Fruit fly (Drosophila melanogaster) whole organism, embryonic: ENCODE data around the gene TwdlC.

Source experiments
- Aef1 ChIP-seq: fragments of 200-800 bp; sonication (Bioruptor generic); IDR thresholded peaks from 3 replicates; pipeline ENCODE4 v1.3.6; 2022; ENCODE audit warnings: missing biosample characterization, missing genetic modification characterization
- BEAF-32 ChIP-seq: fragments of 200-800 bp; sonication (Bioruptor generic); optimal IDR thresholded peaks from 3 replicates; lab custom pipeline; 2017; ENCODE audit warnings: missing biosample characterization, missing genetic modification characterization, mild to moderate bottlenecking, moderate library complexity, missing genetic modification reagents
- CG11456 ChIP-seq: fragments of 200-800 bp; sonication (Bioruptor generic); IDR thresholded peaks from 3 replicates; pipeline ENCODE4 v1.3.6; 2022; ENCODE audit warnings: missing biosample characterization, missing genetic modification characterization
- CG11504 ChIP-seq: fragments of 200-800 bp; sonication (Bioruptor generic); optimal IDR thresholded peaks from 3 replicates; lab custom pipeline; 2019; ENCODE audit warnings: missing biosample characterization, mild to moderate bottlenecking, missing genetic modification characterization, moderate library complexity
- CG12104 ChIP-seq: fragments of 200-800 bp; sonication (Bioruptor generic); optimal IDR thresholded peaks from 3 replicates; lab custom pipeline; 2016; ENCODE audit warnings: missing biosample characterization, missing genetic modification characterization
- CG12219 ChIP-seq: fragments of 200-800 bp; sonication (Bioruptor generic); optimal IDR thresholded peaks from 3 replicates; lab custom pipeline; 2018; ENCODE audit warnings: missing biosample characterization, mild to moderate bottlenecking, missing genetic modification characterization
- CG14441 ChIP-seq: fragments of 200-800 bp; sonication (Bioruptor generic); IDR thresholded peaks from 2 replicates; pipeline ENCODE4 v1.3.6; 2022; ENCODE audit warnings: missing biosample characterization, missing genetic modification characterization
- CG15514 ChIP-seq: fragments of 200-800 bp; sonication (Bioruptor generic); optimal IDR thresholded peaks from 3 replicates; lab custom pipeline; 2017; ENCODE audit warnings: missing biosample characterization, missing genetic modification characterization, mild to moderate bottlenecking, moderate library complexity, missing genetic modification reagents
- CG1647 ChIP-seq: fragments of 200-800 bp; sonication (Bioruptor generic); optimal IDR thresholded peaks from 3 replicates; lab custom pipeline; 2016; ENCODE audit warnings: missing biosample characterization, missing genetic modification characterization
- CG17361 ChIP-seq: fragments of 200-800 bp; sonication (Bioruptor generic); IDR thresholded peaks from 3 replicates; pipeline ENCODE4 v1.3.6; 2022; ENCODE audit warnings: missing biosample characterization, missing genetic modification characterization
- CG17612 ChIP-seq: fragments of 200-800 bp; sonication (Bioruptor generic); IDR thresholded peaks from 2 replicates; pipeline ENCODE4 v1.3.6; 2022; ENCODE audit warnings: missing biosample characterization, missing genetic modification characterization
- CG3065 ChIP-seq: fragments of 200-800 bp; sonication (Bioruptor generic); optimal IDR thresholded peaks from 2 replicates; lab custom pipeline; 2016; ENCODE audit warnings: missing biosample characterization, missing genetic modification characterization
- CG33557 ChIP-seq: fragments of 200-800 bp; sonication (Bioruptor generic); optimal IDR thresholded peaks from 2 replicates; lab custom pipeline; 2019; ENCODE audit warnings: missing biosample characterization, mild to moderate bottlenecking, missing genetic modification characterization, moderate library complexity
- CG34224 ChIP-seq: fragments of 200-800 bp; sonication (Bioruptor generic); IDR thresholded peaks from 3 replicates; pipeline ENCODE4 v1.3.6; 2022; ENCODE audit warnings: missing biosample characterization, missing genetic modification characterization; ENCODE audit not compliant: partially characterized antibody
- CG4820 ChIP-seq: fragments of 200-800 bp; sonication (Bioruptor generic); optimal IDR thresholded peaks from 3 replicates; lab custom pipeline; 2016; ENCODE audit warnings: missing biosample characterization, missing genetic modification characterization
- CG8359 ChIP-seq: fragments of 200-800 bp; sonication (Bioruptor generic); optimal IDR thresholded peaks from 2 replicates; lab custom pipeline; 2017; ENCODE audit warnings: missing biosample characterization, mild to moderate bottlenecking, missing genetic modification characterization, borderline replicate concordance
- CG8765 ChIP-seq: fragments of 200-800 bp; sonication (Bioruptor generic); IDR thresholded peaks from 2 replicates; pipeline ENCODE4 v1.3.6; 2022; ENCODE audit warnings: missing biosample characterization, missing genetic modification characterization
- CG9727 ChIP-seq: fragments of 200-800 bp; sonication (Bioruptor generic); optimal IDR thresholded peaks from 3 replicates; lab custom pipeline; 2017; ENCODE audit warnings: missing biosample characterization, mild to moderate bottlenecking, missing genetic modification characterization
- D19A ChIP-seq: fragments of 200-800 bp; optimal IDR thresholded peaks from 3 replicates; lab custom pipeline; 2019; ENCODE audit warnings: missing biosample characterization, mild to moderate bottlenecking, missing genetic modification characterization, moderate library complexity
- Dek ChIP-seq: fragments of 200-800 bp; sonication (Bioruptor generic); optimal IDR thresholded peaks from 3 replicates; lab custom pipeline; 2019; ENCODE audit warnings: missing biosample characterization, mild to moderate bottlenecking, missing genetic modification characterization, moderate library complexity
- Dip2 ChIP-seq: fragments of 200-800 bp; sonication (Bioruptor generic); IDR thresholded peaks from 2 replicates; pipeline ENCODE4 v1.3.6; 2022; ENCODE audit warnings: missing biosample characterization, missing genetic modification characterization
- Fer1 ChIP-seq: fragments of 200-800 bp; sonication (Bioruptor generic); optimal IDR thresholded peaks from 2 replicates; lab custom pipeline; 2017; ENCODE audit warnings: missing biosample characterization, mild to moderate bottlenecking, missing genetic modification characterization
- HLH3B ChIP-seq: fragments of 200-800 bp; sonication (Bioruptor generic); IDR thresholded peaks from 2 replicates; pipeline ENCODE4 v1.3.6; 2022; ENCODE audit warnings: missing biosample characterization, missing genetic modification characterization
- HmgD ChIP-seq: fragments of 200-800 bp; sonication (Bioruptor generic); optimal IDR thresholded peaks from 3 replicates; lab custom pipeline; 2016; ENCODE audit warnings: missing biosample characterization, missing genetic modification characterization
- Hr51 ChIP-seq, 2 experiments: fragments of 200-800 bp; sonication (Bioruptor generic); optimal IDR thresholded peaks; 2 replicates in 1 of 2; 3 replicates in 1 of 2; lab custom pipeline; 2016 to 2018; ENCODE audit warnings: missing biosample characterization in 2 of 2, missing genetic modification characterization in 2 of 2, mild to moderate bottlenecking in 1 of 2, moderate library complexity in 1 of 2
- Med ChIP-seq: fragments of 200-800 bp; sonication (Bioruptor generic); peaks from one replicate; lab custom pipeline; 2016; ENCODE audit warnings: missing biosample characterization, missing genetic modification characterization, mild to moderate bottlenecking, inconsistent platforms, moderate library complexity
- NFAT ChIP-seq: fragments of 200-800 bp; sonication (Bioruptor generic); IDR thresholded peaks from 2 replicates; pipeline ENCODE4 v1.3.6; 2022; ENCODE audit warnings: missing biosample characterization, missing genetic modification characterization
- Nf-YA ChIP-seq: fragments of 200-800 bp; sonication (Bioruptor generic); IDR thresholded peaks from 2 replicates; pipeline ENCODE4 v1.3.6; 2022; ENCODE audit warnings: missing biosample characterization, missing genetic modification characterization
- Nf-YC ChIP-seq: fragments of 200-800 bp; optimal IDR thresholded peaks from 3 replicates; lab custom pipeline; 2019; ENCODE audit warnings: missing biosample characterization, mild to moderate bottlenecking, missing genetic modification characterization, moderate library complexity
- Sox100B ChIP-seq: fragments of 200-800 bp; sonication (Bioruptor generic); optimal IDR thresholded peaks from 3 replicates; lab custom pipeline; 2018; ENCODE audit warnings: missing biosample characterization, mild to moderate bottlenecking, missing genetic modification characterization
- Sox102F ChIP-seq: fragments of 200-800 bp; sonication (Bioruptor generic); optimal IDR thresholded peaks from 2 replicates; lab custom pipeline; 2018; ENCODE audit warnings: missing biosample characterization, mild to moderate bottlenecking, missing genetic modification characterization, moderate library complexity
- Tbp ChIP-seq: fragments of >200 bp; optimal IDR thresholded peaks from 2 replicates; lab custom pipeline; 2018; ENCODE audit warnings: missing biosample characterization, missing genetic modification characterization
- YL-1 ChIP-seq: fragments of 200-800 bp; sonication (Bioruptor generic); optimal IDR thresholded peaks from 3 replicates; lab custom pipeline; 2017; ENCODE audit warnings: missing biosample characterization, mild to moderate bottlenecking, missing genetic modification characterization
- aop ChIP-seq: fragments of 200-800 bp; sonication (Bioruptor generic); IDR thresholded peaks from 2 replicates; pipeline ENCODE4 v1.3.6; 2022; ENCODE audit warnings: missing biosample characterization, missing genetic modification characterization
- ap ChIP-seq: fragments of 200-800 bp; sonication (Bioruptor generic); IDR thresholded peaks from 2 replicates; pipeline ENCODE4 v1.3.6; 2022; ENCODE audit warnings: missing biosample characterization, missing genetic modification characterization
- bcd ChIP-seq: fragments of 200-800 bp; sonication (Bioruptor generic); optimal IDR thresholded peaks from 2 replicates; lab custom pipeline; 2017; ENCODE audit warnings: missing biosample characterization, mild to moderate bottlenecking, missing genetic modification characterization
- dmrt11E ChIP-seq: fragments of 200-800 bp; sonication (Bioruptor generic); optimal IDR thresholded peaks from 3 replicates; lab custom pipeline; 2018; ENCODE audit warnings: missing biosample characterization, mild to moderate bottlenecking, missing genetic modification characterization, moderate library complexity
- dpn ChIP-seq, 2 experiments: fragments of 200-800 bp; sonication (Bioruptor generic); optimal IDR thresholded peaks; 3 replicates each; lab custom pipeline; 2016; ENCODE audit warnings: missing biosample characterization in 2 of 2, missing genetic modification characterization in 2 of 2
- eve ChIP-seq, 2 experiments: fragments of >200 bp; optimal IDR thresholded peaks; 2 replicates each; lab custom pipeline; 2017; ENCODE audit warnings: missing biosample characterization in 2 of 2, missing genetic modification characterization in 2 of 2
- gcm2 ChIP-seq: fragments of 200-800 bp; sonication (Bioruptor generic); optimal IDR thresholded peaks from 2 replicates; lab custom pipeline; 2016; ENCODE audit warnings: missing biosample characterization, missing genetic modification characterization
- her ChIP-seq: fragments of 200-800 bp; sonication (Bioruptor generic); optimal IDR thresholded peaks from 2 replicates; lab custom pipeline; 2016; ENCODE audit warnings: missing biosample characterization, missing genetic modification characterization
- jumu ChIP-seq: fragments of 200-800 bp; sonication (Bioruptor generic); optimal IDR thresholded peaks from 3 replicates; lab custom pipeline; 2016; ENCODE audit warnings: missing biosample characterization, missing genetic modification characterization
- ken ChIP-seq: fragments of 200-800 bp; sonication (Bioruptor generic); IDR thresholded peaks from 3 replicates; pipeline ENCODE4 v1.3.6; 2022; ENCODE audit warnings: missing biosample characterization, missing genetic modification characterization
- knrl ChIP-seq: fragments of 200-800 bp; sonication (Bioruptor generic); IDR thresholded peaks from 3 replicates; pipeline ENCODE4 v1.3.6; 2022; ENCODE audit warnings: missing biosample characterization, missing genetic modification characterization; ENCODE audit not compliant: partially characterized antibody
- oc ChIP-seq: fragments of 200-800 bp; sonication (Bioruptor generic); optimal IDR thresholded peaks from 2 replicates; lab custom pipeline; 2018; ENCODE audit warnings: missing biosample characterization, mild to moderate bottlenecking, missing genetic modification characterization, moderate library complexity
- sna ChIP-seq: fragments of 200-800 bp; sonication (Bioruptor generic); IDR thresholded peaks from 2 replicates; pipeline ENCODE4 v1.3.6; 2022; ENCODE audit warnings: missing biosample characterization, missing genetic modification characterization; ENCODE audit not compliant: partially characterized antibody
- sqz ChIP-seq: fragments of 200-800 bp; sonication (Bioruptor generic); optimal IDR thresholded peaks from 3 replicates; lab custom pipeline; 2018; ENCODE audit warnings: missing biosample characterization, mild to moderate bottlenecking, missing genetic modification characterization
- trem ChIP-seq: fragments of 200-800 bp; optimal IDR thresholded peaks from 3 replicates; lab custom pipeline; 2019; ENCODE audit warnings: missing biosample characterization, mild to moderate bottlenecking, missing genetic modification characterization, moderate library complexity
- zfh1 ChIP-seq: fragments of 200-800 bp; sonication (Bioruptor generic); IDR thresholded peaks from 3 replicates; pipeline ENCODE4 v1.3.6; 2022; ENCODE audit warnings: missing biosample characterization, missing genetic modification characterization

Gene TwdlC

DNA sequence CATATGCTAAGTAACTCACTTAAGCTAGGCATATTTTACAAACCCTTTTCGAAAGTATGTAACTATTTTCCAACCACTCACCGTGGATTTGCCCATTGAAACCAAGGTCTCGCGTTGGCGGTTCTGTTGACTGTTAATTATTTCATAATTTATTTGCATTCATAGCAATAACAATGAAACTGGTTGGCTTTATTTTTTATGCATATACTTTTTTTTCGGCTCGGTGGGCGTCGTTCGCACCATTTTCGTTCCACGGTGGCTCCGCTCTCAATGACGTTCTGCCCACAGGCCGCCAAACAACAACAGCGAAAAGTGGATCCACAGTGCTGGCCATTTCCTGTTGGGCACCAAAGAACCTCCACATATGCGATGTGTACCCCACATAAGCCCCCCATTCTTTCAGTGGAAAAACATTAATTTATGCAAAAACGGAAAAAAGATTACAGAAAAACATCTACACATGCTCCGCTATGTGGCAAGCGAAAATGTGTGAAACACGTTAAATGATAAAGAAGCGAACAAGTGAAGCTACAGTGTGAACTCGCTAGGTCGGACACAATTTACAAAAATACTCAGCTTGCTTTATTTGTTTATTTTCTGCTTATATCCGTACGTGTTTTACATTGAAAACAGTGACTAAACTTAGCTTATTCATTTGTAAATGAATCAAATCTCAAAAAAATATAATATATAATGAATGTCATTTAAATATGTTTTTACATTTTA, 26.9 kb upstream of the TwdlC start (continued):
- 0 out of 2 replicates have a peak, but pooled peaks have one; percentile 35 for TF ChIP-seq CG14441
- peak; percentile 51; the same call in 1 of the 3 replicates for TF ChIP-seq zfh1
- TF ChIP-seq Tbp (GFP tag; lab: Kevin White, UChicago) = no peak
- TF ChIP-seq CG9727 (GFP tag; lab: Kevin White, UChicago) = no peak
- no peak for TF ChIP-seq dpn (GFP tag; optimal IDR thresholded peaks at IDR 0.05; lab: Kevin White, UChicago)
- peak; percentile 40 for TF ChIP-seq Aef1 (GFP tag; lab: Robert Waterston, UW)
- no peak for TF ChIP-seq eve (GFP tag; optimal IDR thresholded peaks at IDR 0.05; lab: Kevin White, UChicago)
- no peak for TF ChIP-seq CG12219 (GFP tag; lab: Kevin White, UChicago)
- TF ChIP-seq BEAF-32 (GFP tag; lab: Kevin White, UChicago) = no peak
- no peak for TF ChIP-seq ap (GFP tag; lab: Robert Waterston, UW)
- peak; percentile 47; the same call in 1 of the 2 replicates for TF ChIP-seq NFAT
- TF ChIP-seq CG11456 (GFP tag; lab: Robert Waterston, UW) = peak; percentile 34; the same call in 1 of the 3 replicates
- TF ChIP-seq Sox100B = no peak
- TF ChIP-seq CG34224 (GFP tag; lab: Robert Waterston, UW) = no peak
- no peak for TF ChIP-seq aop (GFP tag; lab: Robert Waterston, UW)
- no peak for TF ChIP-seq CG8359 (GFP tag; lab: Kevin White, UChicago)
- no peak for TF ChIP-seq bcd (GFP tag; lab: Kevin White, UChicago)
- TF ChIP-seq Dek (tag; lab: Kevin White, UChicago) = no peak
- TF ChIP-seq ken (GFP tag; lab: Robert Waterston, UW) = peak; percentile 47; the same call in 1 of the 3 replicates
- peak; percentile 36; the same call in 1 of the 2 replicates for TF ChIP-seq HLH3B (GFP tag; lab: Robert Waterston, UW)
- TF ChIP-seq CG8765 (GFP tag; lab: Robert Waterston, UW) = no peak
- TF ChIP-seq her (GFP tag; lab: Kevin White, UChicago) = no peak
- no peak for TF ChIP-seq YL-1 (GFP tag; lab: Kevin White, UChicago)
- TF ChIP-seq D19A = no peak
- TF ChIP-seq CG1647 = no peak
- peak; percentile 64 for TF ChIP-seq CG11504 (tag; lab: Kevin White, UChicago)
- peak; percentile 14 for TF ChIP-seq CG12104 (GFP tag; lab: Kevin White, UChicago)
- peak; percentile 31 for TF ChIP-seq Nf-YC
- TF ChIP-seq CG17612 (GFP tag; lab: Robert Waterston, UW) = no peak
- TF ChIP-seq Sox102F (GFP tag; lab: Kevin White, UChicago) = peak; percentile 2
- no peak for TF ChIP-seq HmgD (GFP tag; lab: Kevin White, UChicago)
- TF ChIP-seq CG15514 (GFP tag; lab: Kevin White, UChicago) = no peak
- no peak for TF ChIP-seq gcm2 (GFP tag; lab: Kevin White, UChicago)
- no peak for TF ChIP-seq trem (tag; lab: Kevin White, UChicago)
- no peak for TF ChIP-seq jumu (GFP tag; lab: Kevin White, UChicago)
- no peak for TF ChIP-seq dmrt11E (tag; lab: Kevin White, UChicago)
- TF ChIP-seq Dip2 (GFP tag; lab: Robert Waterston, UW) = no peak
- no peak for TF ChIP-seq oc (tag; lab: Kevin White, UChicago)
- TF ChIP-seq CG4820 (GFP tag; lab: Kevin White, UChicago) = no peak
- no peak for TF ChIP-seq CG3065 (GFP tag; lab: Kevin White, UChicago)
- TF ChIP-seq CG17361 (GFP tag; lab: Robert Waterston, UW) = 0 out of 3 replicates have a peak, but pooled peaks have one; percentile 10
- TF ChIP-seq CG33557 (GFP tag; lab: Kevin White, UChicago) = no peak
- peak; percentile 6; the same call in 1 of the 2 replicates for TF ChIP-seq Nf-YA (GFP tag; lab: Robert Waterston, UW)
- peak; percentile 87 for TF ChIP-seq Med
- TF ChIP-seq Hr51 (GFP tag; optimal IDR thresholded peaks at IDR 0.05; lab: Kevin White, UChicago) = peak in 1 of 2 experiments; percentile 51
- no peak for TF ChIP-seq knrl
- TF ChIP-seq sqz (GFP tag; lab: Kevin White, UChicago) = no peak
- peak; percentile 10 for TF ChIP-seq Fer1 (GFP tag; lab: Kevin White, UChicago)
- no peak for TF ChIP-seq sna (GFP tag; lab: Robert Waterston, UW)
